Fruit fly (Drosophila melanogaster) whole organism, embryonic: ENCODE data around the gene Sam-S.

Experiments
- CG10462 ChIP-seq: fragments of 200-800 bp; sonication (Bioruptor generic); optimal IDR thresholded peaks from 2 replicates; lab custom pipeline; 2016; ENCODE audit warnings: missing biosample characterization, missing genetic modification characterization
- CG10543 ChIP-seq: fragments of 200-800 bp; sonication (Bioruptor generic); optimal IDR thresholded peaks from 3 replicates; lab custom pipeline; 2017; ENCODE audit warnings: missing biosample characterization, mild to moderate bottlenecking, missing genetic modification characterization, moderate library complexity
- CG12104 ChIP-seq: fragments of 200-800 bp; sonication (Bioruptor generic); optimal IDR thresholded peaks from 3 replicates; lab custom pipeline; 2016; ENCODE audit warnings: missing biosample characterization, missing genetic modification characterization
- CG1233 ChIP-seq: fragments of 200-800 bp; sonication (Bioruptor generic); optimal IDR thresholded peaks from 4 replicates; lab custom pipeline; 2018; ENCODE audit warnings: missing biosample characterization, mild to moderate bottlenecking, missing genetic modification characterization
- CG12942 ChIP-seq: fragments of 200-800 bp; sonication (Bioruptor generic); optimal IDR thresholded peaks from 3 replicates; lab custom pipeline; 2016; ENCODE audit warnings: missing biosample characterization, missing genetic modification characterization
- CG13287 ChIP-seq: fragments of 200-800 bp; sonication (Bioruptor generic); IDR thresholded peaks from 2 replicates; pipeline ENCODE4 v1.3.6; 2022; ENCODE audit warnings: missing biosample characterization, missing genetic modification characterization; ENCODE audit not compliant: partially characterized antibody
- CG1792 ChIP-seq: fragments of 200-800 bp; sonication (Bioruptor generic); optimal IDR thresholded peaks from 2 replicates; lab custom pipeline; 2016; ENCODE audit warnings: missing biosample characterization, missing genetic modification characterization
- CG34224 ChIP-seq: fragments of 200-800 bp; sonication (Bioruptor generic); IDR thresholded peaks from 3 replicates; pipeline ENCODE4 v1.3.6; 2022; ENCODE audit warnings: missing biosample characterization, missing genetic modification characterization; ENCODE audit not compliant: partially characterized antibody
- CG8388 ChIP-seq: fragments of 200-800 bp; sonication (Bioruptor generic); optimal IDR thresholded peaks from 2 replicates; lab custom pipeline; 2019; ENCODE audit warnings: missing biosample characterization, mild to moderate bottlenecking, missing genetic modification characterization, moderate library complexity
- CG9797 ChIP-seq: fragments of 200-800 bp; sonication (Bioruptor generic); optimal IDR thresholded peaks from 3 replicates; lab custom pipeline; 2018; ENCODE audit warnings: missing biosample characterization, mild to moderate bottlenecking, missing genetic modification characterization
- CkIIα-i1 ChIP-seq: fragments of 200-800 bp; sonication (Bioruptor generic); IDR thresholded peaks from 2 replicates; pipeline ENCODE4 v1.3.6; 2022; ENCODE audit warnings: missing biosample characterization, missing genetic modification characterization
- CrebB ChIP-seq: fragments of 200-800 bp; sonication (Bioruptor generic); optimal IDR thresholded peaks from 3 replicates; lab custom pipeline; 2018; ENCODE audit warnings: missing biosample characterization, mild to moderate bottlenecking, missing genetic modification characterization
- Doc3 ChIP-seq: fragments of 200-800 bp; sonication (Bioruptor generic); IDR thresholded peaks from 3 replicates; pipeline ENCODE4 v1.3.6; 2022; ENCODE audit warnings: missing biosample characterization, missing genetic modification characterization; ENCODE audit not compliant: partially characterized antibody
- E2f1 ChIP-seq: fragments of 200-800 bp; sonication (Bioruptor generic); IDR thresholded peaks from 2 replicates; pipeline ENCODE4 v1.3.6; 2022; ENCODE audit warnings: missing biosample characterization, missing genetic modification characterization
- Gsc ChIP-seq: fragments of 200-800 bp; sonication (Bioruptor generic); IDR thresholded peaks from 2 replicates; pipeline ENCODE4 v1.3.6; 2022; ENCODE audit warnings: missing biosample characterization, missing genetic modification characterization
- Jarid2 ChIP-seq: fragments of 200-800 bp; sonication (Bioruptor generic); optimal IDR thresholded peaks from 3 replicates; lab custom pipeline; 2017; ENCODE audit warnings: mild to moderate bottlenecking, missing biosample characterization, missing genetic modification reagents, missing genetic modification characterization
- Max ChIP-seq: fragments of 200-800 bp; sonication (Bioruptor generic); optimal IDR thresholded peaks from 2 replicates; lab custom pipeline; 2016; ENCODE audit warnings: missing biosample characterization, mild to moderate bottlenecking, missing genetic modification characterization
- NfI ChIP-seq: fragments of 200-800 bp; sonication (Bioruptor generic); optimal IDR thresholded peaks from 3 replicates; lab custom pipeline; 2018; ENCODE audit warnings: missing biosample characterization, mild to moderate bottlenecking, missing genetic modification characterization, moderate library complexity
- PHDP ChIP-seq: fragments of 200-800 bp; sonication (Bioruptor generic); optimal IDR thresholded peaks from 3 replicates; lab custom pipeline; 2018; ENCODE audit warnings: missing biosample characterization, mild to moderate bottlenecking, missing genetic modification characterization, moderate library complexity
- Scr ChIP-seq: fragments of 200-800 bp; sonication (Bioruptor generic); IDR thresholded peaks from 2 replicates; pipeline ENCODE4 v1.3.6; 2022; ENCODE audit warnings: missing biosample characterization, missing genetic modification characterization; ENCODE audit not compliant: partially characterized antibody
- Six4 ChIP-seq: fragments of 200-800 bp; sonication (Bioruptor generic); optimal IDR thresholded peaks from 2 replicates; lab custom pipeline; 2016; ENCODE audit warnings: missing biosample characterization, missing genetic modification characterization
- Vsx1 ChIP-seq: fragments of 200-800 bp; sonication (Bioruptor generic); optimal IDR thresholded peaks from 2 replicates; lab custom pipeline; 2017; ENCODE audit warnings: missing biosample characterization, mild to moderate bottlenecking, missing genetic modification characterization, missing genetic modification reagents
- amos ChIP-seq: fragments of 200-800 bp; sonication (Bioruptor generic); IDR thresholded peaks from 2 replicates; pipeline ENCODE4 v1.3.6; 2022; ENCODE audit warnings: missing biosample characterization, missing genetic modification characterization; ENCODE audit not compliant: partially characterized antibody
- chif ChIP-seq, 2 experiments: fragments of 200-800 bp; sonication (Bioruptor generic); optimal IDR thresholded peaks; 3 replicates each; lab custom pipeline; 2016; ENCODE audit warnings: missing biosample characterization in 2 of 2, missing genetic modification characterization in 2 of 2
- chinmo ChIP-seq: fragments of 200-800 bp; sonication (Bioruptor generic); IDR thresholded peaks from 4 replicates; pipeline ENCODE4 v1.3.6; 2022; ENCODE audit warnings: missing biosample characterization, missing genetic modification characterization; ENCODE audit not compliant: partially characterized antibody
- cwo ChIP-seq: fragments of 200-800 bp; sonication (Bioruptor generic); optimal IDR thresholded peaks from 3 replicates; lab custom pipeline; 2017; ENCODE audit warnings: missing biosample characterization, missing genetic modification characterization, mild to moderate bottlenecking, moderate library complexity, missing genetic modification reagents
- da ChIP-seq: fragments of 200-800 bp; sonication (Bioruptor generic); optimal IDR thresholded peaks from 2 replicates; lab custom pipeline; 2016; ENCODE audit warnings: missing biosample characterization, missing genetic modification characterization
- eve ChIP-seq, 2 experiments: fragments of >200 bp; optimal IDR thresholded peaks; 2 replicates each; lab custom pipeline; 2017; ENCODE audit warnings: missing biosample characterization in 2 of 2, missing genetic modification characterization in 2 of 2
- fd64A ChIP-seq: fragments of 200-800 bp; sonication (Bioruptor generic); optimal IDR thresholded peaks from 3 replicates; lab custom pipeline; 2018; ENCODE audit warnings: missing biosample characterization, mild to moderate bottlenecking, missing genetic modification characterization
- grn ChIP-seq: fragments of 200-800 bp; sonication (Bioruptor generic); optimal IDR thresholded peaks from 3 replicates; lab custom pipeline; 2017; ENCODE audit warnings: missing biosample characterization, missing genetic modification characterization
- her ChIP-seq: fragments of 200-800 bp; sonication (Bioruptor generic); optimal IDR thresholded peaks from 2 replicates; lab custom pipeline; 2016; ENCODE audit warnings: missing biosample characterization, missing genetic modification characterization
- hth ChIP-seq: fragments of >200 bp; optimal IDR thresholded peaks from 2 replicates; lab custom pipeline; 2017; ENCODE audit warnings: inconsistent platforms
- inv ChIP-seq: fragments of 200-800 bp; sonication (Bioruptor generic); IDR thresholded peaks from 2 replicates; pipeline ENCODE4 v1.3.6; 2022; ENCODE audit warnings: missing biosample characterization, missing genetic modification characterization; ENCODE audit not compliant: partially characterized antibody
- oc ChIP-seq: fragments of 200-800 bp; sonication (Bioruptor generic); optimal IDR thresholded peaks from 2 replicates; lab custom pipeline; 2018; ENCODE audit warnings: missing biosample characterization, mild to moderate bottlenecking, missing genetic modification characterization, moderate library complexity
- odd ChIP-seq: fragments of 200-800 bp; sonication (Bioruptor generic); optimal IDR thresholded peaks from 2 replicates; lab custom pipeline; 2017; ENCODE audit warnings: missing biosample characterization, mild to moderate bottlenecking, missing genetic modification characterization
- otp ChIP-seq: fragments of 200-800 bp; sonication (Bioruptor generic); IDR thresholded peaks from 3 replicates; pipeline ENCODE4, ENCODE4 v1.3.6; 2022; ENCODE audit warnings: missing biosample characterization, missing genetic modification characterization
- p53 ChIP-seq: fragments of 200-800 bp; sonication (Bioruptor generic); optimal IDR thresholded peaks from 2 replicates; lab custom pipeline; 2016; ENCODE audit warnings: missing biosample characterization, missing genetic modification characterization
- pb ChIP-seq: fragments of 200-800 bp; sonication (Bioruptor generic); optimal IDR thresholded peaks from 3 replicates; lab custom pipeline; 2016; ENCODE audit warnings: missing biosample characterization, missing genetic modification characterization
- pfk ChIP-seq: fragments of 200-800 bp; sonication (Bioruptor generic); optimal IDR thresholded peaks from 2 replicates; lab custom pipeline; 2018; ENCODE audit warnings: missing biosample characterization, mild to moderate bottlenecking, missing genetic modification characterization, moderate library complexity
- phol ChIP-seq: fragments of 200-800 bp; sonication (Bioruptor generic); optimal IDR thresholded peaks from 3 replicates; lab custom pipeline; 2018; ENCODE audit warnings: missing biosample characterization, mild to moderate bottlenecking, missing genetic modification characterization, moderate library complexity
- pros ChIP-seq: fragments of 200-800 bp; sonication (Bioruptor generic); optimal IDR thresholded peaks from 3 replicates; lab custom pipeline; 2019; ENCODE audit warnings: missing biosample characterization, mild to moderate bottlenecking, missing genetic modification characterization, moderate library complexity
- seq ChIP-seq: fragments of 200-800 bp; sonication (Bioruptor generic); IDR thresholded peaks from 2 replicates; pipeline ENCODE4 v1.3.6; 2022; ENCODE audit warnings: missing biosample characterization, missing genetic modification characterization
- shn ChIP-seq: fragments of 200-800 bp; sonication (Bioruptor generic); optimal IDR thresholded peaks from 3 replicates; lab custom pipeline; 2016; ENCODE audit warnings: missing biosample characterization, missing genetic modification characterization
- stc ChIP-seq: fragments of 200-800 bp; sonication (Bioruptor generic); IDR thresholded peaks from 2 replicates; pipeline ENCODE4 v1.3.6; 2022; ENCODE audit warnings: missing biosample characterization, missing genetic modification characterization
- ttk ChIP-seq: fragments of 200-800 bp; sonication (Bioruptor generic); IDR thresholded peaks from 2 replicates; pipeline ENCODE4 v2.1.2; 2022; ENCODE audit warnings: missing biosample characterization, missing genetic modification characterization
- tup ChIP-seq: fragments of 200-800 bp; sonication (Bioruptor generic); optimal IDR thresholded peaks from 2 replicates; lab custom pipeline; 2016; ENCODE audit warnings: missing biosample characterization, mild to moderate bottlenecking, missing genetic modification characterization, moderate library complexity
- vnd ChIP-seq: fragments of 200-800 bp; sonication (Bioruptor generic); IDR thresholded peaks from 3 replicates; pipeline ENCODE4 v1.3.6; 2022; ENCODE audit warnings: missing biosample characterization, missing genetic modification characterization; ENCODE audit not compliant: partially characterized antibody

Sam-S gene

DNA sequence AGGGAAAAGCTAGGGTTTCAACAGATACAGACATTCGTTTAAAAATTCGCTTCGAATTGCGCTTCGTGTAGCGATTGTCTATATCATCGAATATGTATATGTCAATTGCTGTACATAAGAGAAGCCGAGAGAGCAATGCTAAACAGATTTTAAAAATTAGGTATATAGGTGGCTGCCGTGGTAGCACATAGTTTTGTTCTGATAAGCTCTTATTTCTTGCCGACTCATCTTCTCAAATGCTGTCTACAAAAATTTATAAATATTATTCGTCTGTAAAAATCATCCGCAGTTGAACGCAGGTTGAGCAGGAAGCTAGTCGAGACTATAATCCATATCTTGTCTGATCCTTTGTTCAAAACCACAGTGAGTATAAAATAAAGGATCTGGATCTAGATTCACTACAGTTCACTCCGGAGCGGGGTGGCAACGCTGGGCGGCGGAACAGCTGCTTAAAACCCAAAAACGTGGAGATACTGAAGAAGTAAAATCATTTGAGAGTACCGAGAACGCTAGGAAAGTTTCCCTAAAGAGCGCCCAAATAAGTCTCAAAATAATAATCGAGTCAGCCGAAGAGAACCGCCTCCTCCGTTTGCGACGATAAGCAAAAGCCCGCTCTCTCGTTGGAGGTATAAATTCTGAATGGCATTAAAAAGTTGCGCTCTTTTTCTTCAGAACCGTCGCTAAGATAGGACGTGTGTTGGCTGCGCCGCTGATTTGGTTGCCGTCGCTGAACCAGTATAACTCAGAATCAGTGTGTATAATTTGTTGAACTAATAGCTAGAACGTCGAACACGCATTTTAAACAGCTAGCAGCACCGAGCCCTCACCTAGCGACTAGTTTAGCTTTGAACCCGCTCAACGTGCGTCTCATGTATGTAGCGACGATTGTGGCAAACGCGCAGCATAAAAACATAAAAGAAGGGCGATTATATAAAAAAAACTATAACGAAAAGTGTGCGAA lies 1.1 kb downstream of the Sam-S start (continued):
- TF ChIP-seq otp: peak; percentile 45; the same call in 1 of the 3 replicates
- TF ChIP-seq p53 (GFP tag; lab: Kevin White, UChicago): no peak
- no peak for TF ChIP-seq oc (tag; lab: Kevin White, UChicago)
- peak; percentile 10 for TF ChIP-seq pfk
- TF ChIP-seq chif (GFP tag; optimal IDR thresholded peaks at IDR 0.05; lab: Kevin White, UChicago): no peak
- no peak for TF ChIP-seq Gsc (GFP tag; lab: Robert Waterston, UW)
- no peak for TF ChIP-seq CG10462 (GFP tag; lab: Kevin White, UChicago)
- TF ChIP-seq Jarid2: peak; percentile 0
- TF ChIP-seq eve (GFP tag; optimal IDR thresholded peaks at IDR 0.05; lab: Kevin White, UChicago): no peak
- TF ChIP-seq odd (GFP tag; lab: Kevin White, UChicago): no peak
- peak; percentile 52 for TF ChIP-seq CG13287
- no peak for TF ChIP-seq phol
- TF ChIP-seq shn (GFP tag; lab: Kevin White, UChicago): no peak
- TF ChIP-seq pb: no peak
- no peak for TF ChIP-seq stc
- no peak for TF ChIP-seq tup (GFP tag; lab: Kevin White, UChicago)
- TF ChIP-seq inv (GFP tag; lab: Robert Waterston, UW): peak; percentile 29
- TF ChIP-seq CrebB (tag; lab: Kevin White, UChicago): peak; percentile 25
- peak; percentile 70 for TF ChIP-seq CG34224 (GFP tag; lab: Robert Waterston, UW)
- no peak for TF ChIP-seq Six4 (GFP tag; lab: Kevin White, UChicago)
- no peak for TF ChIP-seq CkIIα-i1 (GFP tag; lab: Robert Waterston, UW)
- TF ChIP-seq CG12942 (GFP tag; lab: Kevin White, UChicago): no peak
- peak; percentile 82 for TF ChIP-seq pros (GFP tag; lab: Kevin White, UChicago)
- peak; percentile 31 for TF ChIP-seq Vsx1 (GFP tag; lab: Kevin White, UChicago)
- peak; percentile 76 for TF ChIP-seq CG10543 (GFP tag; lab: Kevin White, UChicago)
- peak; percentile 7 for TF ChIP-seq PHDP (tag; lab: Kevin White, UChicago)
- peak; percentile 31 for TF ChIP-seq Max
- TF ChIP-seq NfI (GFP tag; lab: Kevin White, UChicago): peak; percentile 2
- TF ChIP-seq chinmo (GFP tag; lab: Robert Waterston, UW): peak; percentile 88; the same call in 2 of the 4 replicates
- TF ChIP-seq CG9797 (GFP tag; lab: Kevin White, UChicago): peak; percentile 38
- TF ChIP-seq grn (GFP tag; lab: Kevin White, UChicago): no peak
- TF ChIP-seq CG1792 (GFP tag; lab: Kevin White, UChicago): no peak
- TF ChIP-seq seq (GFP tag; lab: Robert Waterston, UW): no peak
- TF ChIP-seq CG1233 (GFP tag; lab: Kevin White, UChicago): no peak
- TF ChIP-seq Doc3 (GFP tag; lab: Robert Waterston, UW): no peak
- no peak for TF ChIP-seq E2f1 (GFP tag; lab: Robert Waterston, UW)
- no peak for TF ChIP-seq da
- no peak for TF ChIP-seq hth (lab: Kevin White, UChicago)
- TF ChIP-seq ttk: no peak
- no peak for TF ChIP-seq vnd (GFP tag; lab: Robert Waterston, UW)
- peak; percentile 34 for TF ChIP-seq cwo (GFP tag; lab: Kevin White, UChicago)
- TF ChIP-seq CG12104 (GFP tag; lab: Kevin White, UChicago): no peak
- TF ChIP-seq fd64A: no peak
- TF ChIP-seq amos (GFP tag; lab: Robert Waterston, UW): peak; percentile 17; the same call in 1 of the 2 replicates
- no peak for TF ChIP-seq CG8388 (GFP tag; lab: Kevin White, UChicago)
- TF ChIP-seq her: peak; percentile 24
- TF ChIP-seq Scr: peak; percentile 19; the same call in 1 of the 2 replicates
